4 fruit fly cellular contexts compared by ENCODE assay signal in genomic region chrX:19148798-19149510, dm6.
TF ChIP-seq lines count a peak whose summit lies in the region.

No protein-coding gene starts in this region.

- TF ChIP-seq CTCF in whole organism, embryonic (GFP tag; optimal IDR thresholded peaks at IDR 0.05; lab: Kevin White, UChicago) = no peak

TF ChIP-seq in whole organism, adult, 20 proteins besides CTCF, POLR2A, EP300 and RAD21:
- no peak for TF ChIP-seq Clk (GFP tag; optimal IDR thresholded peaks at IDR 0.05; lab: Kevin White, UChicago)
- no peak for TF ChIP-seq CG11617 (GFP tag; optimal IDR thresholded peaks at IDR 0.05; lab: Kevin White, UChicago)
- no peak for TF ChIP-seq bab1 (GFP tag; optimal IDR thresholded peaks at IDR 0.05; lab: Kevin White, UChicago)
- TF ChIP-seq tj (GFP tag; optimal IDR thresholded peaks at IDR 0.05; lab: Kevin White, UChicago) = peak; percentile 89
- no peak for TF ChIP-seq CG33017 (tag; optimal IDR thresholded peaks at IDR 0.05; lab: Kevin White, UChicago)
- TF ChIP-seq ovo (GFP tag; optimal IDR thresholded peaks at IDR 0.05; lab: Kevin White, UChicago) = peak; percentile 58
- no peak for TF ChIP-seq CG12768 (GFP tag; optimal IDR thresholded peaks at IDR 0.05; lab: Kevin White, UChicago)

TF ChIP-seq in whole organism, embryonic, 481 proteins besides CTCF, POLR2A, EP300 and RAD21 (continues in another document):
- TF ChIP-seq CG5245 (GFP tag; optimal IDR thresholded peaks at IDR 0.05; lab: Kevin White, UChicago) (no peak), salm (tag; optimal IDR thresholded peaks at IDR 0.05; lab: Kevin White, UChicago) (no peak), vnd (GFP tag; IDR thresholded peaks at IDR 0.05; lab: Robert Waterston, UW; ENCODE audit: partially characterized antibody) (no peak), CG1602 (GFP tag; optimal IDR thresholded peaks at IDR 0.05; lab: Kevin White, UChicago) (no peak), ERR (GFP tag; optimal IDR thresholded peaks at IDR 0.05; lab: Kevin White, UChicago) (no peak), sna (GFP tag; IDR thresholded peaks at IDR 0.05; lab: Robert Waterston, UW; ENCODE audit: partially characterized antibody) (no peak), ci (GFP tag; IDR thresholded peaks at IDR 0.05; lab: Robert Waterston, UW) (no peak), sens (GFP tag; lab: Kevin White, UChicago) (peak; percentile 52), CG2120 (GFP tag; optimal IDR thresholded peaks at IDR 0.05; lab: Kevin White, UChicago) (peak; percentile 48), Myb (GFP tag; optimal IDR thresholded peaks at IDR 0.05; lab: Kevin White, UChicago) (no peak), Side (GFP tag; optimal IDR thresholded peaks at IDR 0.05; lab: Kevin White, UChicago) (no peak), bigmax (GFP tag; optimal IDR thresholded peaks at IDR 0.05; lab: Kevin White, UChicago) (no peak), sob (GFP tag; IDR thresholded peaks at IDR 0.05; lab: Robert Waterston, UW) (no peak), CG6654 (GFP tag; optimal IDR thresholded peaks at IDR 0.05; lab: Kevin White, UChicago) (no peak), Ets65A (GFP tag; lab: Kevin White, UChicago) (peak; percentile 40), HLH54F (GFP tag; optimal IDR thresholded peaks at IDR 0.05; lab: Kevin White, UChicago) (no peak), slbo (GFP tag; IDR thresholded peaks at IDR 0.05; lab: Robert Waterston, UW) (0 out of 2 replicates have a peak, but pooled peaks have one; percentile 5), CG2712 (tag; optimal IDR thresholded peaks at IDR 0.05; lab: Kevin White, UChicago) (no peak), fd102C (GFP tag; optimal IDR thresholded peaks at IDR 0.05; lab: Kevin White, UChicago) (no peak), Kr (GFP tag; optimal IDR thresholded peaks at IDR 0.05; lab: Kevin White, UChicago) (no peak), CG9817 (tag; optimal IDR thresholded peaks at IDR 0.05; lab: Kevin White, UChicago) (no peak), Meics (GFP tag; optimal IDR thresholded peaks at IDR 0.05; lab: Kevin White, UChicago) (no peak), D19A (tag; optimal IDR thresholded peaks at IDR 0.05; lab: Kevin White, UChicago) (peak; percentile 26), bsh (GFP tag; optimal IDR thresholded peaks at IDR 0.05; lab: Kevin White, UChicago) (no peak), exex (tag; optimal IDR thresholded peaks at IDR 0.05; lab: Kevin White, UChicago) (no peak), CG17361 (GFP tag; IDR thresholded peaks at IDR 0.05; lab: Robert Waterston, UW) (no peak), CG2889 (GFP tag; IDR thresholded peaks at IDR 0.05; lab: Robert Waterston, UW) (no peak), CG4328 (GFP tag; optimal IDR thresholded peaks at IDR 0.05; lab: Kevin White, UChicago) (no peak), Med (GFP tag; lab: Kevin White, UChicago) (peak; percentile 28), CG15696 (tag; optimal IDR thresholded peaks at IDR 0.05; lab: Kevin White, UChicago) (no peak)

TF ChIP-seq in whole organism, prepupa, 60 proteins besides CTCF, POLR2A, EP300 and RAD21 (continues in another document):
- TF ChIP-seq Sox15 (GFP tag; optimal IDR thresholded peaks at IDR 0.05; lab: Kevin White, UChicago) = no peak
- TF ChIP-seq CG10631 (GFP tag; optimal IDR thresholded peaks at IDR 0.05; lab: Kevin White, UChicago) = no peak
- no peak for TF ChIP-seq Ets96B (tag; optimal IDR thresholded peaks at IDR 0.05; lab: Kevin White, UChicago)
- no peak for TF ChIP-seq CG6276 (GFP tag; optimal IDR thresholded peaks at IDR 0.05; lab: Kevin White, UChicago)
- TF ChIP-seq Eip78C (GFP tag; lab: Kevin White, UChicago) = peak; percentile 84
- peak; percentile 12 for TF ChIP-seq Eip93F (GFP tag; optimal IDR thresholded peaks at IDR 0.05; lab: Kevin White, UChicago)
- no peak for TF ChIP-seq Eip75B (GFP tag; optimal IDR thresholded peaks at IDR 0.05; lab: Kevin White, UChicago)
- no peak for TF ChIP-seq Hr38 (GFP tag; optimal IDR thresholded peaks at IDR 0.05; lab: Kevin White, UChicago)
- peak; percentile 6 for TF ChIP-seq vri (GFP tag; optimal IDR thresholded peaks at IDR 0.05; lab: Kevin White, UChicago)
- TF ChIP-seq OdsH (GFP tag; optimal IDR thresholded peaks at IDR 0.05; lab: Kevin White, UChicago) = peak; percentile 22
- peak; percentile 50 for TF ChIP-seq CG31627 (GFP tag; optimal IDR thresholded peaks at IDR 0.05; lab: Kevin White, UChicago)
- TF ChIP-seq CG1621 (tag; optimal IDR thresholded peaks at IDR 0.05; lab: Kevin White, UChicago) = no peak
- no peak for TF ChIP-seq achi (GFP tag; optimal IDR thresholded peaks at IDR 0.05; lab: Kevin White, UChicago)
- TF ChIP-seq CG6808 (GFP tag; optimal IDR thresholded peaks at IDR 0.05; lab: Kevin White, UChicago) = no peak
- no peak for TF ChIP-seq fd59A (GFP tag; optimal IDR thresholded peaks at IDR 0.05; lab: Kevin White, UChicago)
- TF ChIP-seq Hr39 (GFP tag; optimal IDR thresholded peaks at IDR 0.05; lab: Kevin White, UChicago) = peak; percentile 50
- peak; percentile 45 for TF ChIP-seq Ets21C (GFP tag; optimal IDR thresholded peaks at IDR 0.05; lab: Kevin White, UChicago)
- no peak for TF ChIP-seq Lpt (GFP tag; optimal IDR thresholded peaks at IDR 0.05; lab: Kevin White, UChicago)
- peak; percentile 18 for TF ChIP-seq CG34406 (GFP tag; optimal IDR thresholded peaks at IDR 0.05; lab: Kevin White, UChicago)
- no peak for TF ChIP-seq CG15336 (GFP tag; IDR thresholded peaks at IDR 0.05; lab: Robert Waterston, UW)
- peak; percentile 34 for TF ChIP-seq pdm3 (GFP tag; optimal IDR thresholded peaks at IDR 0.05; lab: Kevin White, UChicago)
- TF ChIP-seq CG32006 (GFP tag; optimal IDR thresholded peaks at IDR 0.05; lab: Kevin White, UChicago) = peak; percentile 1
- peak; percentile 57 for TF ChIP-seq lz (GFP tag; optimal IDR thresholded peaks at IDR 0.05; lab: Kevin White, UChicago)
- TF ChIP-seq Met (GFP tag; optimal IDR thresholded peaks at IDR 0.05; lab: Kevin White, UChicago) = peak; percentile 50
- peak; percentile 63 for TF ChIP-seq Sox102F (GFP tag; optimal IDR thresholded peaks at IDR 0.05; lab: Kevin White, UChicago)
- TF ChIP-seq CG11294 (GFP tag; IDR thresholded peaks at IDR 0.05; lab: Robert Waterston, UW) = no peak
- peak; percentile 45 for TF ChIP-seq Sox14 (GFP tag; optimal IDR thresholded peaks at IDR 0.05; lab: Kevin White, UChicago)
- no peak for TF ChIP-seq CG7368 (GFP tag; optimal IDR thresholded peaks at IDR 0.05; lab: Kevin White, UChicago)
- TF ChIP-seq Hr4 (GFP tag; optimal IDR thresholded peaks at IDR 0.05; lab: Kevin White, UChicago) = no peak
- no peak for TF ChIP-seq spab (GFP tag; optimal IDR thresholded peaks at IDR 0.05; lab: Kevin White, UChicago)
- peak; percentile 19 for TF ChIP-seq acj6 (GFP tag; optimal IDR thresholded peaks at IDR 0.05; lab: Kevin White, UChicago)
- TF ChIP-seq svp (GFP tag; lab: Kevin White, UChicago) = peak; percentile 78

TF ChIP-seq in whole organism, wandering third instar larva, 38 proteins besides CTCF, POLR2A, EP300 and RAD21:
- no peak for TF ChIP-seq dsf (GFP tag; optimal IDR thresholded peaks at IDR 0.05; lab: Kevin White, UChicago; ENCODE audit: borderline replicate concordance)
- TF ChIP-seq pan (optimal IDR thresholded peaks at IDR 0.05; lab: Kevin White, UChicago) = no peak
- TF ChIP-seq Hr78 (GFP tag; optimal IDR thresholded peaks at IDR 0.05; lab: Kevin White, UChicago) = no peak
- TF ChIP-seq ey (GFP tag; optimal IDR thresholded peaks at IDR 0.05; lab: Kevin White, UChicago) = peak; percentile 29
- peak; percentile 13 for TF ChIP-seq OdsH (GFP tag; optimal IDR thresholded peaks at IDR 0.05; lab: Kevin White, UChicago)
- peak; percentile 46 for TF ChIP-seq CrebA (GFP tag; optimal IDR thresholded peaks at IDR 0.05; lab: Kevin White, UChicago; ENCODE audit: borderline replicate concordance)
- TF ChIP-seq br (GFP tag; optimal IDR thresholded peaks at IDR 0.05; lab: Kevin White, UChicago) = peak; percentile 35
- TF ChIP-seq psq (GFP tag; optimal IDR thresholded peaks at IDR 0.05; lab: Kevin White, UChicago) = peak; percentile 16
- peak; percentile 26 for TF ChIP-seq woc (GFP tag; optimal IDR thresholded peaks at IDR 0.05; lab: Kevin White, UChicago)
- peak; percentile 58 for TF ChIP-seq fru (GFP tag; optimal IDR thresholded peaks at IDR 0.05; lab: Kevin White, UChicago)
- TF ChIP-seq Rel (GFP tag; optimal IDR thresholded peaks at IDR 0.05; lab: Kevin White, UChicago) = no peak
- TF ChIP-seq Rel (tag; optimal IDR thresholded peaks at IDR 0.05; lab: Kevin White, UChicago) = peak; percentile 24
